Fruit fly (Drosophila melanogaster): Measurements from ENCODE around the gene CG5850.

- TF ChIP-seq Dll (optimal IDR thresholded peaks at IDR 0.05) (no peak), EcR (GFP tag; optimal IDR thresholded peaks at IDR 0.05) (no peak), psq (optimal IDR thresholded peaks at IDR 0.05) (no peak), CG8478 (optimal IDR thresholded peaks at IDR 0.05) (no peak), pan (optimal IDR thresholded peaks at IDR 0.05) (no peak), usp (GFP tag; optimal IDR thresholded peaks at IDR 0.05) (no peak)
These were observed 51.0 kb downstream of the CG5850 start, which contains the start of the genes Etl1 and Srp54 for dm6 chr2L:9912570-9913260.

All from whole organism.